Fruit fly (Drosophila melanogaster) whole organism, embryonic: ENCODE data around the gene Rab7.

Experiments used
- Aef1 ChIP-seq: fragments of 200-800 bp; sonication (Bioruptor generic); IDR thresholded peaks from 3 replicates; pipeline ENCODE4 v1.3.6; 2022; ENCODE audit warnings: missing biosample characterization, missing genetic modification characterization
- BtbVII ChIP-seq: fragments of 200-800 bp; sonication (Bioruptor generic); optimal IDR thresholded peaks from 3 replicates; lab custom pipeline; 2017; ENCODE audit warnings: missing biosample characterization, mild to moderate bottlenecking, missing genetic modification characterization
- CG11560 ChIP-seq: fragments of 200-800 bp; sonication (Bioruptor generic); IDR thresholded peaks from 3 replicates; pipeline ENCODE4 v1.3.6; 2022; ENCODE audit warnings: missing biosample characterization, missing genetic modification characterization
- CG12299 ChIP-seq: fragments of 200-800 bp; sonication (Bioruptor generic); optimal IDR thresholded peaks from 2 replicates; lab custom pipeline; 2018; ENCODE audit warnings: missing biosample characterization, mild to moderate bottlenecking, missing genetic modification characterization
- CG13287 ChIP-seq: fragments of 200-800 bp; sonication (Bioruptor generic); IDR thresholded peaks from 2 replicates; pipeline ENCODE4 v1.3.6; 2022; ENCODE audit warnings: missing biosample characterization, missing genetic modification characterization; ENCODE audit not compliant: partially characterized antibody
- CG14014 ChIP-seq: fragments of 200-800 bp; sonication (Bioruptor generic); IDR thresholded peaks from 2 replicates; pipeline ENCODE4 v1.3.6; 2022; ENCODE audit warnings: missing biosample characterization, missing genetic modification characterization
- CG14667 ChIP-seq: fragments of 200-800 bp; sonication (Bioruptor generic); IDR thresholded peaks from 2 replicates; pipeline ENCODE4 v1.3.6; 2022; ENCODE audit warnings: missing biosample characterization, missing genetic modification characterization
- CG15011 ChIP-seq: fragments of 200-800 bp; sonication (Bioruptor generic); optimal IDR thresholded peaks from 3 replicates; lab custom pipeline; 2018; ENCODE audit warnings: missing biosample characterization, mild to moderate bottlenecking, missing genetic modification characterization
- CG15073 ChIP-seq: fragments of 200-800 bp; sonication (Bioruptor generic); optimal IDR thresholded peaks from 2 replicates; lab custom pipeline; 2016; ENCODE audit warnings: missing biosample characterization, missing genetic modification characterization
- CG15514 ChIP-seq: fragments of 200-800 bp; sonication (Bioruptor generic); optimal IDR thresholded peaks from 3 replicates; lab custom pipeline; 2017; ENCODE audit warnings: missing biosample characterization, missing genetic modification characterization, mild to moderate bottlenecking, moderate library complexity, missing genetic modification reagents
- CG1602 ChIP-seq: fragments of 200-800 bp; sonication (Bioruptor generic); optimal IDR thresholded peaks from 3 replicates; lab custom pipeline; 2016; ENCODE audit warnings: missing biosample characterization, missing genetic modification characterization
- CG16813 ChIP-seq: fragments of 200-800 bp; sonication (Bioruptor generic); IDR thresholded peaks from 3 replicates; pipeline ENCODE4 v1.3.6; 2022; ENCODE audit warnings: missing biosample characterization, missing genetic modification characterization; ENCODE audit not compliant: partially characterized antibody
- CG3065 ChIP-seq: fragments of 200-800 bp; sonication (Bioruptor generic); optimal IDR thresholded peaks from 2 replicates; lab custom pipeline; 2016; ENCODE audit warnings: missing biosample characterization, missing genetic modification characterization
- CG31224 ChIP-seq: fragments of 200-800 bp; sonication (Bioruptor generic); IDR thresholded peaks from 2 replicates; pipeline ENCODE4 v1.3.6; 2022; ENCODE audit warnings: missing biosample characterization, missing genetic modification characterization
- CG3163 ChIP-seq: fragments of 200-800 bp; sonication (Bioruptor generic); optimal IDR thresholded peaks from 3 replicates; lab custom pipeline; 2016; ENCODE audit warnings: missing biosample characterization, missing genetic modification characterization
- CG32532 ChIP-seq: fragments of 200-800 bp; sonication (Bioruptor generic); IDR thresholded peaks from 2 replicates; pipeline ENCODE4 v1.3.6; 2022; ENCODE audit warnings: missing biosample characterization, missing genetic modification characterization
- CG34224 ChIP-seq: fragments of 200-800 bp; sonication (Bioruptor generic); IDR thresholded peaks from 3 replicates; pipeline ENCODE4 v1.3.6; 2022; ENCODE audit warnings: missing biosample characterization, missing genetic modification characterization; ENCODE audit not compliant: partially characterized antibody
- CG3847 ChIP-seq: fragments of 200-800 bp; sonication (Bioruptor generic); IDR thresholded peaks from 2 replicates; pipeline ENCODE4 v1.3.6; 2022; ENCODE audit warnings: missing biosample characterization, missing genetic modification characterization
- CG7556 ChIP-seq: fragments of 200-800 bp; sonication (Bioruptor generic); optimal IDR thresholded peaks from 2 replicates; lab custom pipeline; 2017; ENCODE audit warnings: missing biosample characterization, mild to moderate bottlenecking, missing genetic modification characterization
- CG8478 ChIP-seq: fragments of >200 bp; optimal IDR thresholded peaks from 2 replicates; lab custom pipeline; 2018
- CG9215 ChIP-seq: fragments of 200-800 bp; sonication (Bioruptor generic); IDR thresholded peaks from 2 replicates; pipeline ENCODE4 v1.3.6; 2022; ENCODE audit warnings: missing biosample characterization, missing genetic modification characterization
- CG9437 ChIP-seq: fragments of 200-800 bp; sonication (Bioruptor generic); optimal IDR thresholded peaks from 2 replicates; lab custom pipeline; 2018; ENCODE audit warnings: missing biosample characterization, mild to moderate bottlenecking, missing genetic modification characterization
- CG9797 ChIP-seq: fragments of 200-800 bp; sonication (Bioruptor generic); optimal IDR thresholded peaks from 3 replicates; lab custom pipeline; 2018; ENCODE audit warnings: missing biosample characterization, mild to moderate bottlenecking, missing genetic modification characterization
- Dad ChIP-seq: fragments of 200-800 bp; sonication (Bioruptor generic); optimal IDR thresholded peaks from 3 replicates; lab custom pipeline; 2016; ENCODE audit warnings: missing biosample characterization, missing genetic modification characterization
- Hmx ChIP-seq: fragments of 200-800 bp; sonication (Bioruptor generic); optimal IDR thresholded peaks from 2 replicates; lab custom pipeline; 2016; ENCODE audit warnings: missing biosample characterization, missing genetic modification characterization
- Hr51 ChIP-seq, 2 experiments: fragments of 200-800 bp; sonication (Bioruptor generic); optimal IDR thresholded peaks; 2 replicates in 1 of 2; 3 replicates in 1 of 2; lab custom pipeline; 2016 to 2018; ENCODE audit warnings: missing biosample characterization in 2 of 2, missing genetic modification characterization in 2 of 2, mild to moderate bottlenecking in 1 of 2, moderate library complexity in 1 of 2
- Lim3 ChIP-seq: fragments of 200-800 bp; sonication (Bioruptor generic); IDR thresholded peaks from 2 replicates; pipeline ENCODE4 v1.3.6; 2022; ENCODE audit warnings: missing biosample characterization, missing genetic modification characterization
- Meics ChIP-seq: fragments of 200-800 bp; sonication (Bioruptor generic); optimal IDR thresholded peaks from 2 replicates; lab custom pipeline; 2017; ENCODE audit warnings: missing biosample characterization, mild to moderate bottlenecking, missing genetic modification characterization
- NK7.1 ChIP-seq: fragments of 200-800 bp; sonication (Bioruptor generic); optimal IDR thresholded peaks from 3 replicates; lab custom pipeline; 2016; ENCODE audit warnings: missing biosample characterization, missing genetic modification characterization
- Nf-YC ChIP-seq: fragments of 200-800 bp; optimal IDR thresholded peaks from 3 replicates; lab custom pipeline; 2019; ENCODE audit warnings: missing biosample characterization, mild to moderate bottlenecking, missing genetic modification characterization, moderate library complexity
- Scr ChIP-seq: fragments of 200-800 bp; sonication (Bioruptor generic); IDR thresholded peaks from 2 replicates; pipeline ENCODE4 v1.3.6; 2022; ENCODE audit warnings: missing biosample characterization, missing genetic modification characterization; ENCODE audit not compliant: partially characterized antibody
- Usf ChIP-seq: fragments of 200-800 bp; sonication (Bioruptor generic); optimal IDR thresholded peaks from 2 replicates; lab custom pipeline; 2017; ENCODE audit warnings: missing genotype, missing biosample characterization, missing genetic modification characterization
- YL-1 ChIP-seq: fragments of 200-800 bp; sonication (Bioruptor generic); optimal IDR thresholded peaks from 3 replicates; lab custom pipeline; 2017; ENCODE audit warnings: missing biosample characterization, mild to moderate bottlenecking, missing genetic modification characterization
- ase ChIP-seq: fragments of 200-800 bp; sonication (Bioruptor generic); IDR thresholded peaks from 3 replicates; pipeline ENCODE4 v1.3.6; 2022; ENCODE audit warnings: missing biosample characterization, missing genetic modification characterization
- exex ChIP-seq: fragments of 200-800 bp; sonication (Bioruptor generic); optimal IDR thresholded peaks from 4 replicates; lab custom pipeline; 2018; ENCODE audit warnings: missing biosample characterization, mild to moderate bottlenecking, missing genetic modification characterization, moderate library complexity
- gsb-n ChIP-seq: fragments of 200-800 bp; sonication (Bioruptor generic); optimal IDR thresholded peaks from 3 replicates; lab custom pipeline; 2018; ENCODE audit warnings: missing biosample characterization, mild to moderate bottlenecking, missing genetic modification characterization
- hth ChIP-seq: fragments of >200 bp; optimal IDR thresholded peaks from 2 replicates; lab custom pipeline; 2017; ENCODE audit warnings: inconsistent platforms
- jigr1 ChIP-seq: fragments of 200-800 bp; sonication (Bioruptor generic); IDR thresholded peaks from 3 replicates; pipeline ENCODE4 v1.3.6; 2022; ENCODE audit warnings: missing biosample characterization, missing genetic modification characterization
- kni ChIP-seq: fragments of 200-800 bp; sonication (Bioruptor generic); optimal IDR thresholded peaks from 3 replicates; lab custom pipeline; 2017; ENCODE audit warnings: mild to moderate bottlenecking, missing biosample characterization, missing genetic modification reagents, missing genetic modification characterization
- lmd ChIP-seq: fragments of 200-800 bp; sonication (Bioruptor generic); IDR thresholded peaks from 2 replicates; pipeline ENCODE4 v1.3.6; 2022; ENCODE audit warnings: missing biosample characterization, missing genetic modification characterization
- p53 ChIP-seq: fragments of 200-800 bp; sonication (Bioruptor generic); optimal IDR thresholded peaks from 2 replicates; lab custom pipeline; 2016; ENCODE audit warnings: missing biosample characterization, missing genetic modification characterization
- pan ChIP-seq, 4 experiments: fragments of >200 bp in 3 of 4; fragments of 200-800 bp in 1 of 4; sonication (Bioruptor generic) in 1 of 4; optimal IDR thresholded peaks in 3 of 4; IDR thresholded peaks in 1 of 4; 2 replicates each; pipeline versions ENCODE4 v1.3.6 to Lab custom; 2017 to 2022; ENCODE audit warnings: missing biosample characterization in 2 of 4, missing genetic modification characterization in 2 of 4, mixed read lengths in 1 of 4
- psq ChIP-seq: fragments of 200-800 bp; sonication (Bioruptor generic); optimal IDR thresholded peaks from 2 replicates; lab custom pipeline; 2017; ENCODE audit warnings: missing biosample characterization, missing genetic modification characterization
- salm ChIP-seq: fragments of 200-800 bp; sonication (Bioruptor generic); optimal IDR thresholded peaks from 2 replicates; lab custom pipeline; 2018; ENCODE audit warnings: missing biosample characterization, mild to moderate bottlenecking, missing genetic modification characterization
- shn ChIP-seq: fragments of 200-800 bp; sonication (Bioruptor generic); optimal IDR thresholded peaks from 3 replicates; lab custom pipeline; 2016; ENCODE audit warnings: missing biosample characterization, missing genetic modification characterization
- sna ChIP-seq: fragments of 200-800 bp; sonication (Bioruptor generic); IDR thresholded peaks from 2 replicates; pipeline ENCODE4 v1.3.6; 2022; ENCODE audit warnings: missing biosample characterization, missing genetic modification characterization; ENCODE audit not compliant: partially characterized antibody
- wor ChIP-seq: fragments of 200-800 bp; sonication (Bioruptor generic); IDR thresholded peaks from 2 replicates; pipeline ENCODE4 v1.3.6; 2022; ENCODE audit warnings: missing biosample characterization, missing genetic modification characterization
- zen2 ChIP-seq: fragments of 200-800 bp; sonication (Bioruptor generic); IDR thresholded peaks from 3 replicates; pipeline ENCODE4 v1.3.6; 2022; ENCODE audit warnings: missing biosample characterization, missing genetic modification characterization; ENCODE audit not compliant: partially characterized antibody

Gene Rab7

dm6 chr3R:23992823-23993797, at the start of gene Rab7, which contains the start of gene Epp (continued):
- TF ChIP-seq sna (GFP tag; lab: Robert Waterston, UW), result peak; percentile 80
- no peak for TF ChIP-seq CG14667 (GFP tag; lab: Robert Waterston, UW)
- TF ChIP-seq CG34224 (GFP tag; lab: Robert Waterston, UW), result peak; percentile 92
- TF ChIP-seq CG9215 (GFP tag; lab: Robert Waterston, UW), result no peak
- TF ChIP-seq CG16813, result peak; percentile 90
- TF ChIP-seq BtbVII (GFP tag; lab: Kevin White, UChicago), result no peak
- peak; percentile 68; the same call in 2 of the 3 replicates for TF ChIP-seq Aef1
- TF ChIP-seq CG3065, result no peak
- no peak for TF ChIP-seq CG15011 (GFP tag; lab: Kevin White, UChicago)
- no peak for TF ChIP-seq psq
- peak; percentile 98 for TF ChIP-seq YL-1 (GFP tag; lab: Kevin White, UChicago)
- TF ChIP-seq kni (GFP tag; lab: Kevin White, UChicago), result peak; percentile 44
- TF ChIP-seq zen2, result peak; percentile 94
- peak; percentile 78 for TF ChIP-seq exex (tag; lab: Kevin White, UChicago)
- no peak for TF ChIP-seq Usf (GFP tag; lab: Kevin White, UChicago)
- TF ChIP-seq Hmx, result no peak
- TF ChIP-seq CG14014 (GFP tag; lab: Robert Waterston, UW), result 0 out of 2 replicates have a peak, but pooled peaks have one; percentile 15
- peak; percentile 75 for TF ChIP-seq CG3847
- no peak for TF ChIP-seq hth (lab: Kevin White, UChicago)
- no peak for TF ChIP-seq jigr1
- no peak for TF ChIP-seq NK7.1
- no peak for TF ChIP-seq salm (tag; lab: Kevin White, UChicago)
- no peak for TF ChIP-seq ase
- TF ChIP-seq CG9437, result peak; percentile 22
- peak; percentile 27 for TF ChIP-seq Meics (GFP tag; lab: Kevin White, UChicago)
- peak; percentile 29; the same call in 1 of the 2 replicates for TF ChIP-seq CG32532 (GFP tag; lab: Robert Waterston, UW)
- TF ChIP-seq Scr, result peak; percentile 92
- peak; percentile 80 for TF ChIP-seq Nf-YC (tag; lab: Kevin White, UChicago)
- TF ChIP-seq shn (GFP tag; lab: Kevin White, UChicago), result peak; percentile 43
- TF ChIP-seq CG3163 (GFP tag; lab: Kevin White, UChicago), result peak; percentile 56
- peak; percentile 36 for TF ChIP-seq Dad (GFP tag; lab: Kevin White, UChicago)
- TF ChIP-seq gsb-n (tag; lab: Kevin White, UChicago), result no peak
- TF ChIP-seq Hr51 (GFP tag; optimal IDR thresholded peaks at IDR 0.05; lab: Kevin White, UChicago), result peak in 1 of 2 experiments; percentile 52
- peak; percentile 32 for TF ChIP-seq p53 (GFP tag; lab: Kevin White, UChicago)
- no peak for TF ChIP-seq pan (optimal IDR thresholded peaks at IDR 0.05; lab: Kevin White, UChicago)
- TF ChIP-seq pan (GFP tag; optimal IDR thresholded peaks at IDR 0.05 in 1 of 2, IDR thresholded peaks at IDR 0.05 in 1 of 2), result no peak
- TF ChIP-seq CG9797 (GFP tag; lab: Kevin White, UChicago), result peak; percentile 39
- peak; percentile 66 for TF ChIP-seq CG15514
- TF ChIP-seq CG12299 (tag; lab: Kevin White, UChicago), result peak; percentile 62
- TF ChIP-seq CG1602 (GFP tag; lab: Kevin White, UChicago), result no peak
- no peak for TF ChIP-seq CG7556 (GFP tag; lab: Kevin White, UChicago)
- TF ChIP-seq wor (GFP tag; lab: Robert Waterston, UW), result no peak
- peak; percentile 52 for TF ChIP-seq CG31224 (GFP tag; lab: Robert Waterston, UW)
- TF ChIP-seq CG13287 (GFP tag; lab: Robert Waterston, UW), result peak; percentile 91
- peak; percentile 31; the same call in 1 of the 2 replicates for TF ChIP-seq lmd (GFP tag; lab: Robert Waterston, UW)
- no peak for TF ChIP-seq Lim3 (GFP tag; lab: Robert Waterston, UW)
- TF ChIP-seq CG11560, result no peak
- no peak for TF ChIP-seq CG15073 (GFP tag; lab: Kevin White, UChicago)
- TF ChIP-seq CG8478 (lab: Kevin White, UChicago), result no peak
